Fruit fly (Drosophila melanogaster): ENCODE measurements around the gene MED24.
A peak's percentile ranks its signal among the peaks of the same experiment; 100 is the strongest.

The MED24 gene

DNA sequence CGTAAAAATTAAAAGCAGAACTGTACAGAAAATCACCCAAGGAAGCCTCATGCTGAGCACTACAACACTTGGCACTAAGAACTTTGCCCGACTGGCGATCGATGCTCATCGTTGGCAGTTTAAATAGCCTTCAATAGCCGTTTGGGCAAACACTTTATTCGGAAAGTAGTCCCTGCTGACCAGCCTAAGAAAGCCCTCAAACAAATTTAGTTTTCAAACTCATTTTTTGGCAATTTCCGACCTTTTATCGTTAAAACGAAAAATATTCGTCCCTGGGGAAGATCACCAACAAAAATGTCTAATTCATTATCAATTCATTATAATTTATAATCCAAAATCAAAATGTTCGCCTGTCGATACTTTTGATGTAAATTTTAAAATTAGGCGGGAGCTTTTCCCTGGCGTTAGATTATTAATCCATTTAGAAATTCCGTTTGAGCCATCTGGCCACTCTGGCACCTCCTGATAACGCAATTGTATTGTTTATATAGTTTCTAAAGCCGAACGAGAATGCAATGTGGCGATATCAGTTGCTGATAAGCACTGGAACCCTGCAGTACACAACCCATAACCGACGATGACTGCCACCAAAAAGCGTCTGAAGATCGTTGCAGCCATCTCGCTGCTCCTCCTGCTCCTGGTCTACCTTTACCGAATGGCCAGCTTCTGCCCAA is 10.5 kb upstream of the MED24 start, which contains the start of the genes mthl7 and Uxs:
TSS of gene mthl7 (minus strand) at position 51 of the 674 bp plus-strand sequence.
TSS of gene Uxs (plus strand) at position 460 of the 674 bp plus-strand sequence.
- peak; percentile 50 for TF ChIP-seq Scr (GFP tag; IDR thresholded peaks at IDR 0.05; ENCODE audit: partially characterized antibody)
- TF ChIP-seq CG15269 (tag; optimal IDR thresholded peaks at IDR 0.05), result no peak
- no peak for TF ChIP-seq CG11247 (GFP tag; IDR thresholded peaks at IDR 0.05)
- peak; percentile 36; the same call in 1 of the 2 replicates for TF ChIP-seq CG42726 (GFP tag; IDR thresholded peaks at IDR 0.05; ENCODE audit: partially characterized antibody)
- no peak for TF ChIP-seq CG6854 (GFP tag; optimal IDR thresholded peaks at IDR 0.05)
- TF ChIP-seq Atf3 (GFP tag; optimal IDR thresholded peaks at IDR 0.05), result no peak
- peak; percentile 16 for TF ChIP-seq Ets97D (GFP tag; optimal IDR thresholded peaks at IDR 0.05)
- 0 out of 3 replicates have a peak, but pooled peaks have one; percentile 26 for TF ChIP-seq Opbp (GFP tag; IDR thresholded peaks at IDR 0.05; ENCODE audit: partially characterized antibody)
- TF ChIP-seq BEAF-32 (GFP tag; optimal IDR thresholded peaks at IDR 0.05), result peak; percentile 63
- no peak for TF ChIP-seq Xrp1 (GFP tag; IDR thresholded peaks at IDR 0.05)
- TF ChIP-seq MBD-R2 (GFP tag; IDR thresholded peaks at IDR 0.05), result peak; percentile 75
- TF ChIP-seq E2f2 (GFP tag; IDR thresholded peaks at IDR 0.05), result peak; percentile 95
- peak in 1 of 2 experiments; percentile 34 for TF ChIP-seq Pdp1 (GFP tag; optimal IDR thresholded peaks at IDR 0.05)
- TF ChIP-seq dm (GFP tag; optimal IDR thresholded peaks at IDR 0.05), result no peak
- no peak for TF ChIP-seq emc (GFP tag; optimal IDR thresholded peaks at IDR 0.05)
- TF ChIP-seq CG2712 (tag; optimal IDR thresholded peaks at IDR 0.05), result no peak
- TF ChIP-seq CG8765 (GFP tag; IDR thresholded peaks at IDR 0.05), result no peak
- TF ChIP-seq CG8290 (GFP tag; optimal IDR thresholded peaks at IDR 0.05), result no peak
- peak in 1 of 2 experiments; percentile 24 for TF ChIP-seq CG8290 (tag; optimal IDR thresholded peaks at IDR 0.05)
- TF ChIP-seq tll (GFP tag; optimal IDR thresholded peaks at IDR 0.05), result no peak
- TF ChIP-seq CG34376 (GFP tag; optimal IDR thresholded peaks at IDR 0.05), result peak; percentile 1
- TF ChIP-seq amos (GFP tag; IDR thresholded peaks at IDR 0.05; ENCODE audit: partially characterized antibody), result peak; percentile 30; the same call in 1 of the 2 replicates
- no peak for TF ChIP-seq Deaf1 (tag; optimal IDR thresholded peaks at IDR 0.05)
- TF ChIP-seq CG12236 (GFP tag; optimal IDR thresholded peaks at IDR 0.05), result no peak
- TF ChIP-seq ttk (GFP tag; IDR thresholded peaks at IDR 0.05), result no peak
- no peak for TF ChIP-seq CG30403 (GFP tag; optimal IDR thresholded peaks at IDR 0.05)
- peak; percentile 25 for TF ChIP-seq CG2116 (GFP tag; optimal IDR thresholded peaks at IDR 0.05)
- no peak for TF ChIP-seq CG8359 (GFP tag; optimal IDR thresholded peaks at IDR 0.05; ENCODE audit: borderline replicate concordance)
- TF ChIP-seq oc (tag; optimal IDR thresholded peaks at IDR 0.05), result no peak
- no peak for TF ChIP-seq bab2 (GFP tag; optimal IDR thresholded peaks at IDR 0.05)
- TF ChIP-seq CG13287 (GFP tag; IDR thresholded peaks at IDR 0.05; ENCODE audit: partially characterized antibody), result peak; percentile 67
- TF ChIP-seq MESR4 (GFP tag; optimal IDR thresholded peaks at IDR 0.05), result peak; percentile 41
- TF ChIP-seq vvl (GFP tag; IDR thresholded peaks at IDR 0.05), result 0 out of 2 replicates have a peak, but pooled peaks have one; percentile 10
- TF ChIP-seq Bgb (GFP tag; IDR thresholded peaks at IDR 0.05; ENCODE audit: partially characterized antibody), result peak; percentile 40; the same call in 1 of the 2 replicates
- peak; percentile 45; the same call in 2 of the 3 replicates for TF ChIP-seq CG34224 (GFP tag; IDR thresholded peaks at IDR 0.05; ENCODE audit: partially characterized antibody)
- peak; percentile 47 for TF ChIP-seq Dref (GFP tag; IDR thresholded peaks at IDR 0.05)
- TF ChIP-seq z (GFP tag; IDR thresholded peaks at IDR 0.05), result no peak
- no peak for TF ChIP-seq CTCF (GFP tag; optimal IDR thresholded peaks at IDR 0.05)
- TF ChIP-seq sug (tag; optimal IDR thresholded peaks at IDR 0.05), result peak; percentile 4
- TF ChIP-seq gfzf (GFP tag; optimal IDR thresholded peaks at IDR 0.05), result peak; percentile 84
- no peak for TF ChIP-seq inv (GFP tag; IDR thresholded peaks at IDR 0.05; ENCODE audit: partially characterized antibody)
- TF ChIP-seq Dbx (GFP tag; IDR thresholded peaks at IDR 0.05), result no peak
- TF ChIP-seq CG9797 (GFP tag; optimal IDR thresholded peaks at IDR 0.05), result peak; percentile 42
- peak; percentile 72; the same call in 1 of the 4 replicates for TF ChIP-seq chinmo (GFP tag; IDR thresholded peaks at IDR 0.05; ENCODE audit: partially characterized antibody)
- TF ChIP-seq CG2875 (GFP tag; optimal IDR thresholded peaks at IDR 0.05), result no peak
- TF ChIP-seq CG6175 (GFP tag; IDR thresholded peaks at IDR 0.05), result no peak
- peak; percentile 9 for TF ChIP-seq HmgZ (tag; optimal IDR thresholded peaks at IDR 0.05)
- TF ChIP-seq knrl (GFP tag; IDR thresholded peaks at IDR 0.05; ENCODE audit: partially characterized antibody), result peak; percentile 35; the same call in 1 of the 3 replicates
- TF ChIP-seq stwl (tag; optimal IDR thresholded peaks at IDR 0.05), result peak; percentile 4

All from whole organism, embryonic.